Fruit fly (Drosophila melanogaster) whole organism, embryonic: ENCODE data around the gene Taf8.

Experiments
- CG10267 ChIP-seq: fragments of 200-800 bp; sonication (Bioruptor generic); optimal IDR thresholded peaks from 2 replicates; lab custom pipeline; 2018; ENCODE audit warnings: missing biosample characterization, mild to moderate bottlenecking, missing genetic modification characterization, moderate library complexity
- CG10274 ChIP-seq: fragments of 200-800 bp; sonication (Bioruptor generic); optimal IDR thresholded peaks from 3 replicates; lab custom pipeline; 2017; ENCODE audit warnings: missing biosample characterization, mild to moderate bottlenecking, missing genetic modification characterization
- CG12219 ChIP-seq: fragments of 200-800 bp; sonication (Bioruptor generic); optimal IDR thresholded peaks from 3 replicates; lab custom pipeline; 2018; ENCODE audit warnings: missing biosample characterization, mild to moderate bottlenecking, missing genetic modification characterization
- CG12299 ChIP-seq: fragments of 200-800 bp; sonication (Bioruptor generic); optimal IDR thresholded peaks from 2 replicates; lab custom pipeline; 2018; ENCODE audit warnings: missing biosample characterization, mild to moderate bottlenecking, missing genetic modification characterization
- CG13775 ChIP-seq: fragments of 200-800 bp; sonication (Bioruptor generic); optimal IDR thresholded peaks from 3 replicates; lab custom pipeline; 2017; ENCODE audit warnings: missing biosample characterization, mild to moderate bottlenecking, missing genetic modification characterization
- CG1647 ChIP-seq: fragments of 200-800 bp; sonication (Bioruptor generic); optimal IDR thresholded peaks from 3 replicates; lab custom pipeline; 2016; ENCODE audit warnings: missing biosample characterization, missing genetic modification characterization
- CG16813 ChIP-seq: fragments of 200-800 bp; sonication (Bioruptor generic); IDR thresholded peaks from 3 replicates; pipeline ENCODE4 v1.3.6; 2022; ENCODE audit warnings: missing biosample characterization, missing genetic modification characterization; ENCODE audit not compliant: partially characterized antibody
- CG1832 ChIP-seq: fragments of 200-800 bp; sonication (Bioruptor generic); optimal IDR thresholded peaks from 2 replicates; lab custom pipeline; 2017; ENCODE audit warnings: missing biosample characterization, mild to moderate bottlenecking, missing genetic modification characterization, inconsistent platforms
- CG18599 ChIP-seq: fragments of 200-800 bp; sonication (Bioruptor generic); optimal IDR thresholded peaks from 3 replicates; lab custom pipeline; 2017; ENCODE audit warnings: missing biosample characterization, missing genetic modification characterization, mild to moderate bottlenecking, moderate library complexity, missing genetic modification reagents
- CG2678 ChIP-seq: fragments of 200-800 bp; sonication (Bioruptor generic); optimal IDR thresholded peaks from 3 replicates; lab custom pipeline; 2019; ENCODE audit warnings: missing biosample characterization, mild to moderate bottlenecking, missing genetic modification characterization, moderate library complexity
- CG2889 ChIP-seq: fragments of 200-800 bp; sonication (Bioruptor generic); IDR thresholded peaks from 3 replicates; pipeline ENCODE4 v1.3.6; 2022; ENCODE audit warnings: missing biosample characterization, missing genetic modification characterization
- CG31441 ChIP-seq: fragments of 200-800 bp; sonication (Bioruptor generic); IDR thresholded peaks from 2 replicates; pipeline ENCODE4 v1.3.6; 2022; ENCODE audit warnings: missing biosample characterization, missing genetic modification characterization
- CG42726 ChIP-seq: fragments of 200-800 bp; sonication (Bioruptor generic); IDR thresholded peaks from 2 replicates; pipeline ENCODE4 v1.3.6; 2022; ENCODE audit warnings: missing biosample characterization, missing genetic modification characterization; ENCODE audit not compliant: partially characterized antibody
- CG4360 ChIP-seq: fragments of 200-800 bp; sonication (Bioruptor generic); IDR thresholded peaks from 2 replicates; pipeline ENCODE4 v1.3.6; 2022; ENCODE audit warnings: missing biosample characterization, missing genetic modification characterization
- CG6813 ChIP-seq: fragments of 200-800 bp; sonication (Bioruptor generic); optimal IDR thresholded peaks from 2 replicates; lab custom pipeline; 2017; ENCODE audit warnings: missing biosample characterization, missing genetic modification characterization, mild to moderate bottlenecking, moderate library complexity, missing genetic modification reagents
- CG8944 ChIP-seq: fragments of 200-800 bp; sonication (Bioruptor generic); optimal IDR thresholded peaks from 3 replicates; lab custom pipeline; 2016; ENCODE audit warnings: missing biosample characterization, missing genetic modification characterization
- CG9609 ChIP-seq: fragments of 200-800 bp; sonication (Bioruptor generic); optimal IDR thresholded peaks from 3 replicates; lab custom pipeline; 2016; ENCODE audit warnings: missing biosample characterization, missing genetic modification characterization
- CG9797 ChIP-seq: fragments of 200-800 bp; sonication (Bioruptor generic); optimal IDR thresholded peaks from 3 replicates; lab custom pipeline; 2018; ENCODE audit warnings: missing biosample characterization, mild to moderate bottlenecking, missing genetic modification characterization
- CHES-1-like ChIP-seq: fragments of 200-800 bp; sonication (Bioruptor generic); optimal IDR thresholded peaks from 2 replicates; lab custom pipeline; 2016; ENCODE audit warnings: missing biosample characterization, missing genetic modification characterization
- D19A ChIP-seq: fragments of 200-800 bp; optimal IDR thresholded peaks from 3 replicates; lab custom pipeline; 2019; ENCODE audit warnings: missing biosample characterization, mild to moderate bottlenecking, missing genetic modification characterization, moderate library complexity
- Dip3 ChIP-seq: fragments of 200-800 bp; sonication (Bioruptor generic); optimal IDR thresholded peaks from 3 replicates; lab custom pipeline; 2016; ENCODE audit warnings: missing biosample characterization, missing genetic modification characterization
- Drgx ChIP-seq: fragments of 200-800 bp; sonication (Bioruptor generic); IDR thresholded peaks from 2 replicates; pipeline ENCODE4 v1.3.6; 2022; ENCODE audit warnings: missing biosample characterization, missing genetic modification characterization
- E2f1 ChIP-seq: fragments of 200-800 bp; sonication (Bioruptor generic); IDR thresholded peaks from 2 replicates; pipeline ENCODE4 v1.3.6; 2022; ENCODE audit warnings: missing biosample characterization, missing genetic modification characterization
- Elba2 ChIP-seq: fragments of 200-800 bp; sonication (Bioruptor generic); optimal IDR thresholded peaks from 3 replicates; lab custom pipeline; 2016; ENCODE audit warnings: missing biosample characterization, missing genetic modification characterization
- Fer2 ChIP-seq: fragments of 200-800 bp; sonication (Bioruptor generic); optimal IDR thresholded peaks from 2 replicates; lab custom pipeline; 2018; ENCODE audit warnings: missing biosample characterization, mild to moderate bottlenecking, missing genetic modification characterization, moderate library complexity
- Gug ChIP-seq: fragments of 200-800 bp; sonication (Bioruptor generic); IDR thresholded peaks from 4 replicates; pipeline ENCODE4 v1.3.6; 2022; ENCODE audit warnings: missing biosample characterization, missing genetic modification characterization
- Hr3 ChIP-seq: fragments of 200-800 bp; sonication (Bioruptor generic); optimal IDR thresholded peaks from 3 replicates; lab custom pipeline; 2016; ENCODE audit warnings: missing biosample characterization, missing genetic modification characterization
- MESR4 ChIP-seq: fragments of 200-800 bp; sonication (Bioruptor generic); optimal IDR thresholded peaks from 2 replicates; lab custom pipeline; 2018; ENCODE audit warnings: missing biosample characterization, mild to moderate bottlenecking, missing genetic modification characterization, moderate library complexity
- Nf-YB ChIP-seq: fragments of 200-800 bp; sonication (Bioruptor generic); optimal IDR thresholded peaks from 3 replicates; lab custom pipeline; 2019; ENCODE audit warnings: missing biosample characterization, mild to moderate bottlenecking, missing genetic modification characterization, moderate library complexity
- Pdp1 ChIP-seq, 2 experiments: fragments of 200-800 bp; sonication (Bioruptor generic); optimal IDR thresholded peaks; 3 replicates each; lab custom pipeline; 2016; ENCODE audit warnings: missing biosample characterization in 2 of 2, missing genetic modification characterization in 2 of 2, mild to moderate bottlenecking in 1 of 2, moderate library complexity in 1 of 2
- Ptx1 ChIP-seq: fragments of 200-800 bp; sonication (Bioruptor generic); IDR thresholded peaks from 2 replicates; pipeline ENCODE4 v1.3.6; 2022; ENCODE audit warnings: missing biosample characterization, missing genetic modification characterization
- Ssrp ChIP-seq: fragments of 200-800 bp; sonication (Bioruptor generic); optimal IDR thresholded peaks from 2 replicates; lab custom pipeline; 2018; ENCODE audit warnings: missing biosample characterization, mild to moderate bottlenecking, missing genetic modification characterization, moderate library complexity
- Trl ChIP-seq, 3 experiments: fragments of >200 bp in 2 of 3; fragments of 200-800 bp in 1 of 3; sonication (Bioruptor generic) in 1 of 3; optimal IDR thresholded peaks; 2 replicates in 1 of 3; 3 replicates in 2 of 3; lab custom pipeline; 2016 to 2017; ENCODE audit warnings: missing biosample characterization in 1 of 3, missing genetic modification characterization in 1 of 3
- bigmax ChIP-seq: fragments of 200-800 bp; sonication (Bioruptor generic); optimal IDR thresholded peaks from 2 replicates; lab custom pipeline; 2018; ENCODE audit warnings: missing biosample characterization, mild to moderate bottlenecking, missing genetic modification characterization
- bowl ChIP-seq: fragments of 200-800 bp; sonication (Bioruptor generic); IDR thresholded peaks from 2 replicates; pipeline ENCODE4 v1.3.6; 2022; ENCODE audit warnings: missing biosample characterization, missing genetic modification characterization
- bsh ChIP-seq, 2 experiments: fragments of 200-800 bp; sonication (Bioruptor generic); optimal IDR thresholded peaks; 2 replicates each; lab custom pipeline; 2017 to 2018; ENCODE audit warnings: mild to moderate bottlenecking in 2 of 2, missing biosample characterization in 2 of 2, missing genetic modification characterization in 2 of 2, moderate library complexity in 1 of 2
- btn ChIP-seq: fragments of 200-800 bp; sonication (Bioruptor generic); optimal IDR thresholded peaks from 2 replicates; lab custom pipeline; 2016; ENCODE audit warnings: missing biosample characterization, missing genetic modification characterization
- cg ChIP-seq: fragments of 200-800 bp; sonication (Bioruptor generic); optimal IDR thresholded peaks from 3 replicates; lab custom pipeline; 2019; ENCODE audit warnings: missing biosample characterization, mild to moderate bottlenecking, missing genetic modification characterization, moderate library complexity
- gce ChIP-seq: fragments of 200-800 bp; sonication (Bioruptor generic); IDR thresholded peaks from 3 replicates; pipeline ENCODE4 v1.3.6; 2022; ENCODE audit warnings: missing biosample characterization, missing genetic modification characterization
- grn ChIP-seq: fragments of 200-800 bp; sonication (Bioruptor generic); optimal IDR thresholded peaks from 3 replicates; lab custom pipeline; 2017; ENCODE audit warnings: missing biosample characterization, missing genetic modification characterization
- her ChIP-seq: fragments of 200-800 bp; sonication (Bioruptor generic); optimal IDR thresholded peaks from 2 replicates; lab custom pipeline; 2016; ENCODE audit warnings: missing biosample characterization, missing genetic modification characterization
- ken ChIP-seq: fragments of 200-800 bp; sonication (Bioruptor generic); IDR thresholded peaks from 3 replicates; pipeline ENCODE4 v1.3.6; 2022; ENCODE audit warnings: missing biosample characterization, missing genetic modification characterization
- lab ChIP-seq: fragments of 200-800 bp; sonication (Bioruptor generic); optimal IDR thresholded peaks from 3 replicates; lab custom pipeline; 2017; ENCODE audit warnings: missing biosample characterization, missing genetic modification characterization, mild to moderate bottlenecking, moderate library complexity, missing genetic modification reagents
- pb ChIP-seq: fragments of 200-800 bp; sonication (Bioruptor generic); optimal IDR thresholded peaks from 3 replicates; lab custom pipeline; 2016; ENCODE audit warnings: missing biosample characterization, missing genetic modification characterization
- row ChIP-seq: fragments of 200-800 bp; sonication (Bioruptor generic); IDR thresholded peaks from 3 replicates; pipeline ENCODE4 v1.3.6; 2022; ENCODE audit warnings: missing biosample characterization, missing genetic modification characterization
- sug ChIP-seq: fragments of 200-800 bp; optimal IDR thresholded peaks from 2 replicates; lab custom pipeline; 2019; ENCODE audit warnings: missing biosample characterization, mild to moderate bottlenecking, missing genetic modification characterization, moderate library complexity

Gene Taf8

dm6 chrX:18083528-18084365 is 18.0 kb upstream of the Taf8 start (continued):
- TF ChIP-seq Dip3 (GFP tag; lab: Kevin White, UChicago) (no peak), grn (GFP tag; lab: Kevin White, UChicago) (peak; percentile 29), row (GFP tag; lab: Robert Waterston, UW) (peak; percentile 39; the same call in 2 of the 3 replicates), MESR4 (GFP tag; lab: Kevin White, UChicago) (no peak), CG2678 (tag; lab: Kevin White, UChicago) (peak; percentile 3), sug (tag; lab: Kevin White, UChicago) (peak; percentile 16), Trl (optimal IDR thresholded peaks at IDR 0.05; lab: Kevin White, UChicago) (no peak), Trl (GFP tag; optimal IDR thresholded peaks at IDR 0.05; lab: Kevin White, UChicago) (no peak), CG9609 (no peak), CG12219 (GFP tag; lab: Kevin White, UChicago) (peak; percentile 4), Hr3 (GFP tag; lab: Kevin White, UChicago) (no peak), Ptx1 (GFP tag; lab: Robert Waterston, UW) (no peak), E2f1 (no peak), CG8944 (GFP tag; lab: Kevin White, UChicago) (no peak), CHES-1-like (GFP tag; lab: Kevin White, UChicago) (no peak), CG31441 (GFP tag; lab: Robert Waterston, UW) (no peak), Pdp1 (GFP tag; optimal IDR thresholded peaks at IDR 0.05; lab: Kevin White, UChicago) (peak in 1 of 2 experiments; percentile 21), CG10274 (GFP tag; lab: Kevin White, UChicago) (peak; percentile 28), CG10267 (tag; lab: Kevin White, UChicago) (no peak), gce (no peak), CG1647 (GFP tag; lab: Kevin White, UChicago) (no peak), lab (peak; percentile 73), CG6813 (GFP tag; lab: Kevin White, UChicago) (peak; percentile 26), CG42726 (GFP tag; lab: Robert Waterston, UW) (no peak), bsh (GFP tag; optimal IDR thresholded peaks at IDR 0.05; lab: Kevin White, UChicago) (peak in 1 of 2 experiments; percentile 3), Fer2 (tag; lab: Kevin White, UChicago) (no peak), bowl (no peak), CG18599 (GFP tag; lab: Kevin White, UChicago) (peak; percentile 30), Nf-YB (GFP tag; lab: Kevin White, UChicago) (no peak)

dm6 chrX:18084614-18085469 is 16.9 kb upstream of the Taf8 start:
- TF ChIP-seq pb (no peak), Ssrp (tag; lab: Kevin White, UChicago) (no peak), CG1832 (GFP tag; lab: Kevin White, UChicago) (no peak), D19A (peak; percentile 86), CG16813 (GFP tag; lab: Robert Waterston, UW) (peak; percentile 15; the same call in 1 of the 3 replicates), CG13775 (GFP tag; lab: Kevin White, UChicago) (no peak), cg (peak; percentile 26), bigmax (GFP tag; lab: Kevin White, UChicago) (no peak), ken (GFP tag; lab: Robert Waterston, UW) (no peak), row (GFP tag; lab: Robert Waterston, UW) (0 out of 3 replicates have a peak, but pooled peaks have one; percentile 12), CG9797 (GFP tag; lab: Kevin White, UChicago) (no peak), btn (GFP tag; lab: Kevin White, UChicago) (no peak), CG12299 (tag; lab: Kevin White, UChicago) (no peak), Gug (GFP tag; lab: Robert Waterston, UW) (no peak), CG4360 (GFP tag; lab: Robert Waterston, UW) (peak; percentile 66; the same call in 1 of the 2 replicates), her (GFP tag; lab: Kevin White, UChicago) (peak; percentile 24), Drgx (GFP tag; lab: Robert Waterston, UW) (no peak), CG2889 (no peak), Elba2 (peak; percentile 70)
